Fruit fly (Drosophila melanogaster) S2 (cell line): Measurements from ENCODE around the gene CG9917.

ENCODE experiments used
- CG8478 ChIP-seq: fragments of >200 bp; optimal IDR thresholded peaks from 2 replicates; lab custom pipeline; 2018
- CTCF ChIP-seq, 2 experiments: fragments of >200 bp; optimal IDR thresholded peaks; 2 replicates each; lab custom pipeline; 2018

DNA sequence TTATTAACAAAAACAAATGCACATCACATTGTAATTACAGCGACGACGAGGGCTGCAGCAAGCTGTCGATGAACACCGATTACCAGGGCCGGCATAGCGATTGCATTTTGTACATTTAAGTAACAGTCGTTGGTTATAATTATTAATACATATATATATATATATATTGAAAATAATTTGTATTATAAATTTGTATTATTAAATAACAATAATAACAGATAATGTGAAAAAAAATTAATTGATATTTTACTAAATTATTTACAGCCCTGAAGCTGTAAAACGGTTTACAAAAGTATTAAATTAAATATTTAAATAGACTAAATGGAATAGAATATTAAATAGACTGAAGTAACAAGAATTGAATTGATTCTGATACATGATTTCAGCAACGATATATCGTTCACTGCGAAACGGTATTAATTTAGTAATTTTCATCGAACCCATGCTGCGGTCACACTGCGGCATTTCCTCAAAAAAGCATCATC lies 47.1 kb downstream of the CG9917 start, which contains the start of the genes kat80 and Prosalpha4:
- TF ChIP-seq CTCF (optimal IDR thresholded peaks at IDR 0.05; lab: Kevin White, UChicago) (no peak), CG8478 (lab: Kevin White, UChicago) (no peak)
